Worm (Caenorhabditis elegans) whole organism, young adult: ENCODE data around the gene flp-25.

Experiments
- F49E8.2 ChIP-seq: sonication (generic microtip); optimal IDR thresholded peaks from 3 replicates; lab custom pipeline; 2017; ENCODE audit warnings: missing genetic modification characterization, mild to moderate bottlenecking, missing compliant biosample characterization, antibody characterized with exemption, moderate library complexity; ENCODE audit not compliant: insufficient read depth
- F57A8.1 ChIP-seq: fragments of 200-800 bp; sonication (Bioruptor generic); optimal IDR thresholded peaks from 2 replicates; lab custom pipeline; 2018; ENCODE audit warnings: mild to moderate bottlenecking, missing genetic modification characterization, moderate library complexity, missing compliant biosample characterization
- K11D2.4 ChIP-seq: fragments of 200-800 bp; sonication (Bioruptor generic); IDR thresholded peaks from 2 replicates; pipeline ENCODE4 v1.3.6; 2022; ENCODE audit warnings: missing genetic modification reagents, missing genetic modification characterization, missing compliant biosample characterization
- attf-6 ChIP-seq: fragments of 200-800 bp; sonication (Bioruptor generic); IDR thresholded peaks from 2 replicates; pipeline ENCODE4 v1.3.6; 2022; ENCODE audit warnings: missing genetic modification reagents, missing genetic modification characterization, missing compliant biosample characterization
- efl-1 ChIP-seq: fragments of 150-350 bp; optimal IDR thresholded peaks from 2 replicates; lab custom pipeline; 2014; ENCODE audit warnings: missing biosample characterization, missing genetic modification reagents, missing genetic modification characterization
- egl-44 ChIP-seq: fragments of 200-800 bp; sonication (Bioruptor generic); IDR thresholded peaks from 2 replicates; pipeline ENCODE4 v1.3.6; 2022; ENCODE audit warnings: missing genetic modification reagents, missing genetic modification characterization, missing compliant biosample characterization
- hrde-1 ChIP-seq: sonication (generic microtip); optimal IDR thresholded peaks from 2 replicates; lab custom pipeline; 2016; ENCODE audit warnings: missing genetic modification characterization, mild to moderate bottlenecking, missing compliant biosample characterization, moderate library complexity, missing genotype, missing genetic modification reagents, borderline replicate concordance
- let-607 ChIP-seq, 2 experiments: fragments of 200-800 bp in 1 of 2; sonication (Bioruptor generic) in 1 of 2; sonication (generic microtip) in 1 of 2; optimal IDR thresholded peaks; 2 replicates each; lab custom pipeline; 2016 to 2018; ENCODE audit warnings: mild to moderate bottlenecking in 2 of 2, missing compliant biosample characterization in 2 of 2, missing genetic modification characterization in 2 of 2, moderate library complexity in 2 of 2, missing genotype in 1 of 2
- snpc-3.4 ChIP-seq: sonication (generic microtip); optimal IDR thresholded peaks from 2 replicates; lab custom pipeline; 2017; ENCODE audit warnings: missing genetic modification characterization, mild to moderate bottlenecking, missing compliant biosample characterization, antibody characterized with exemption, moderate library complexity, missing genotype, missing genetic modification reagents
- tbp1 ChIP-seq: fragments of 200-800 bp; sonication (Bioruptor generic); optimal IDR thresholded peaks from 2 replicates; lab custom pipeline; 2018; ENCODE audit warnings: mild to moderate bottlenecking, missing genetic modification characterization, missing compliant biosample characterization
- unc-62 ChIP-seq: fragments of 150-350 bp; optimal IDR thresholded peaks from 2 replicates; lab custom pipeline; 2014; ENCODE audit warnings: missing biosample characterization, missing genetic modification reagents, missing genetic modification characterization
- ztf-25 ChIP-seq: fragments of 200-800 bp; sonication (Bioruptor generic); IDR thresholded peaks from 2 replicates; pipeline ENCODE4 v1.3.6; 2022; ENCODE audit warnings: missing genetic modification reagents, missing genetic modification characterization, missing compliant biosample characterization

DNA sequence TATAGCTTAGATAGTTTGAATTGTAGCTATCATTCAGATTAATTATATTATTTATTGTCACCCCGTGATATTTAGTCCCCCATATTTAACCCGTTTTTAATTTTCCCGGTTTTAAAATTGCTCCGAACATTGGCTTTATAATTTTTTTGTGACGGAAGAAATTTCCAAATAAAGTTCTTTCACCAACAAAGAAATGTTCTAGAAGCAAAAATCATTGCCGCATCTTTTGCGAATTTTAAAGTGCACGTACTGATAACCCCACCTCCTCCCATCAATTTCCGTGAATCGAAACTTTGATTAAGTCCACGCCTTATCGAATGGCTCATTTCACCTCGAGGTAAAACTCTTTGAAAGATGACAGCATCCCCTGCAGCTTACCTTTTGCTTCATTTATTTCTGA lies 36.6 kb upstream of the flp-25 start, which contains the start of gene C40H1.7:
- TF ChIP-seq F49E8.2 (no peak), snpc-3.4 (tag; lab: Kevin White, UChicago) (no peak), egl-44 (no peak), efl-1 (GFP tag; lab: Kevin White, UChicago) (no peak), K11D2.4 (GFP tag; lab: Robert Waterston, UW) (no peak), F57A8.1 (GFP tag; lab: Kevin White, UChicago) (no peak), hrde-1 (tag; lab: Kevin White, UChicago) (no peak), attf-6 (GFP tag; lab: Robert Waterston, UW) (no peak), tbp1 (GFP tag; lab: Kevin White, UChicago) (no peak), let-607 (tag; optimal IDR thresholded peaks at IDR 0.05; lab: Kevin White, UChicago) (no peak), ztf-25 (GFP tag; lab: Robert Waterston, UW) (no peak), unc-62 (GFP tag; lab: Kevin White, UChicago) (no peak)
